Worm (Caenorhabditis elegans) whole organism, L4/young adult: ENCODE results near the gene lact-5.

Experiments used
- W03F9.2 ChIP-seq: fragments of 150-350 bp; optimal IDR thresholded peaks from 2 replicates; lab custom pipeline; 2014; ENCODE audit warnings: missing biosample characterization, missing genetic modification characterization
- dao-5 ChIP-seq: sonication (generic microtip); optimal IDR thresholded peaks from 2 replicates; lab custom pipeline; 2016; ENCODE audit warnings: missing genotype, missing genetic modification characterization, moderate library complexity, missing compliant biosample characterization
- him-1 ChIP-seq: sonication (generic microtip); optimal IDR thresholded peaks from 2 replicates; lab custom pipeline; 2016; ENCODE audit warnings: missing genotype, missing genetic modification reagents, missing genetic modification characterization, missing compliant biosample characterization

- TF ChIP-seq him-1 (tag; lab: Kevin White, UChicago) (no peak), W03F9.2 (tag; lab: Kevin White, UChicago) (no peak), dao-5 (no peak)
These were observed 28.3 kb upstream of the lact-5 start, which contains the start of gene T23B7.3 for ce11 chrII:4849885-4850284.
